Worm (Caenorhabditis elegans) whole organism, L4 larva: ENCODE data around the gene E02C12.11.
A peak's percentile ranks its signal among the peaks of the same experiment; 100 is the strongest.

Experiments used
- F26F4.8 ChIP-seq: fragments of 200-800 bp; sonication (Bioruptor generic); conservative IDR thresholded peaks from 2 replicates; pipeline ENCODE4 v1.3.6; 2022; ENCODE audit warnings: missing genetic modification characterization, missing compliant biosample characterization
- T20F7.1 ChIP-seq: fragments of 200-800 bp; sonication (Bioruptor generic); optimal IDR thresholded peaks from 2 replicates; lab custom pipeline; 2018; ENCODE audit warnings: mild to moderate bottlenecking, missing genetic modification characterization, missing compliant biosample characterization
- T26A8.4 ChIP-seq: fragments of 200-800 bp; sonication (Bioruptor generic); IDR thresholded peaks from 2 replicates; pipeline ENCODE4 v1.3.6; 2022; ENCODE audit warnings: missing genetic modification characterization, missing compliant biosample characterization
- aha-1 ChIP-seq: fragments of 150-350 bp; peaks from one replicate; lab custom pipeline; 2014; ENCODE audit warnings: missing biosample characterization, missing genetic modification characterization
- ceh-20 ChIP-seq: fragments of 200-800 bp; sonication (Bioruptor generic); IDR thresholded peaks from 2 replicates; pipeline ENCODE4 v1.3.6; 2022; ENCODE audit warnings: missing genetic modification reagents, missing genetic modification characterization, missing compliant biosample characterization
- ceh-44 ChIP-seq: fragments of 200-800 bp; sonication (Bioruptor generic); IDR thresholded peaks from 2 replicates; pipeline ENCODE4 v1.3.6; 2022; ENCODE audit warnings: missing genetic modification reagents, missing genetic modification characterization, missing compliant biosample characterization
- daf-16 ChIP-seq, 3 experiments: sonication (generic microtip); optimal IDR thresholded peaks; 2 replicates each; lab custom pipeline; 2016 to 2017; ENCODE audit warnings: missing genetic modification characterization in 3 of 3, missing genetic modification reagents in 3 of 3, mild to moderate bottlenecking in 2 of 3, missing compliant biosample characterization in 2 of 3, missing biosample characterization in 1 of 3, moderate library complexity in 1 of 3
- daf-19 ChIP-seq: fragments of 200-800 bp; sonication (Bioruptor generic); conservative IDR thresholded peaks from 2 replicates; pipeline ENCODE4 v1.3.6; 2022; ENCODE audit warnings: missing genetic modification characterization, missing compliant biosample characterization
- dmd-6 ChIP-seq: fragments of 200-800 bp; sonication (Bioruptor generic); IDR thresholded peaks from 2 replicates; pipeline ENCODE4 v1.3.6; 2022; ENCODE audit warnings: missing genetic modification reagents, missing genetic modification characterization, missing compliant biosample characterization
- dve-1 ChIP-seq: sonication (generic microtip); optimal IDR thresholded peaks from 2 replicates; lab custom pipeline; 2017; ENCODE audit warnings: antibody characterized with exemption, mild to moderate bottlenecking, missing genetic modification characterization, missing compliant biosample characterization; ENCODE audit not compliant: insufficient read depth
- hif-1 ChIP-seq, 2 experiments: sonication (generic microtip); optimal IDR thresholded peaks; 2 replicates each; lab custom pipeline; 2016 to 2017; ENCODE audit warnings: missing compliant biosample characterization in 2 of 2, missing genetic modification characterization in 2 of 2, missing genetic modification reagents in 2 of 2, missing genotype in 2 of 2, mild to moderate bottlenecking in 1 of 2
- hlh-11 ChIP-seq: fragments of 200-800 bp; sonication (Bioruptor generic); optimal IDR thresholded peaks from 2 replicates; lab custom pipeline; 2018; ENCODE audit warnings: mild to moderate bottlenecking, missing genetic modification characterization, missing compliant biosample characterization
- hlh-30 ChIP-seq: sonication (generic microtip); optimal IDR thresholded peaks from 2 replicates; lab custom pipeline; 2017; ENCODE audit warnings: antibody characterized with exemption, mild to moderate bottlenecking, missing genetic modification characterization, missing compliant biosample characterization; ENCODE audit not compliant: insufficient read depth
- jun-1 ChIP-seq: fragments of 150-350 bp; optimal IDR thresholded peaks from 2 replicates; lab custom pipeline; 2014; ENCODE audit warnings: missing biosample characterization, missing genetic modification reagents, missing genetic modification characterization
- lim-7 ChIP-seq: fragments of 200-800 bp; sonication (Bioruptor generic); IDR thresholded peaks from 2 replicates; pipeline ENCODE4 v1.3.6; 2022; ENCODE audit warnings: missing genetic modification characterization, missing compliant biosample characterization
- lir-3 ChIP-seq: sonication (generic microtip); optimal IDR thresholded peaks from 2 replicates; lab custom pipeline; 2016; ENCODE audit warnings: mild to moderate bottlenecking, missing genetic modification characterization, missing compliant biosample characterization
- mdl-1 ChIP-seq, 2 experiments: fragments of 150-350 bp in 1 of 2; sonication (generic microtip) in 1 of 2; optimal IDR thresholded peaks; 2 replicates each; lab custom pipeline; 2014 to 2017; ENCODE audit warnings: missing biosample characterization in 2 of 2, missing genetic modification characterization in 2 of 2
- mdt-29 ChIP-seq: fragments of 200-800 bp; sonication (Bioruptor generic); IDR thresholded peaks from 2 replicates; pipeline ENCODE4 v1.3.6; 2022; ENCODE audit warnings: missing genetic modification reagents, missing genetic modification characterization, missing compliant biosample characterization
- mep-1 ChIP-seq: fragments of 150-350 bp; sonication (generic microtip); optimal IDR thresholded peaks from 3 replicates; lab custom pipeline; 2014; ENCODE audit warnings: missing biosample characterization, missing genetic modification characterization
- mes-2 ChIP-seq: sonication (generic microtip); optimal IDR thresholded peaks from 2 replicates; lab custom pipeline; 2016; ENCODE audit warnings: missing genotype, mild to moderate bottlenecking, missing genetic modification characterization, missing compliant biosample characterization; ENCODE audit not compliant: poor library complexity, severe bottlenecking
- nhr-102 ChIP-seq: sonication (generic microtip); optimal IDR thresholded peaks from 2 replicates; lab custom pipeline; 2016; ENCODE audit warnings: mild to moderate bottlenecking, missing genetic modification characterization, moderate library complexity, missing compliant biosample characterization
- nhr-237 ChIP-seq: sonication (generic microtip); optimal IDR thresholded peaks from 2 replicates; lab custom pipeline; 2017; ENCODE audit warnings: missing biosample characterization, missing genetic modification characterization
- nhr-25 ChIP-seq: sonication (generic microtip); optimal IDR thresholded peaks from 2 replicates; lab custom pipeline; 2017; ENCODE audit warnings: missing genetic modification characterization, mild to moderate bottlenecking, missing compliant biosample characterization, antibody characterized with exemption, moderate library complexity, borderline replicate concordance; ENCODE audit not compliant: insufficient read depth
- nhr-28 ChIP-seq: fragments of 150-350 bp; optimal IDR thresholded peaks from 2 replicates; lab custom pipeline; 2014; ENCODE audit warnings: missing biosample characterization, missing genetic modification characterization
- php-3 ChIP-seq: fragments of 200-800 bp; sonication (Bioruptor generic); IDR thresholded peaks from 2 replicates; pipeline ENCODE4 v1.3.6; 2022; ENCODE audit warnings: missing genetic modification reagents, missing genetic modification characterization, missing compliant biosample characterization
- tra-1 ChIP-seq: fragments of 200-800 bp; sonication (Bioruptor generic); IDR thresholded peaks from 2 replicates; pipeline ENCODE4 v1.3.6; 2022; ENCODE audit warnings: missing genetic modification reagents, missing genetic modification characterization, missing compliant biosample characterization
- unc-130 ChIP-seq: sonication (generic microtip); optimal IDR thresholded peaks from 2 replicates; lab custom pipeline; 2016; ENCODE audit warnings: missing genetic modification reagents, missing genetic modification characterization, missing compliant biosample characterization
- unc-62 ChIP-seq, 3 experiments: fragments of 150-350 bp in 1 of 3; sonication (generic microtip); optimal IDR thresholded peaks in 2 of 3; peaks in 1 of 3; 1 replicate in 1 of 3; 2 replicates in 2 of 3; lab custom pipeline; 2014 to 2017; ENCODE audit warnings: missing biosample characterization in 3 of 3, missing genetic modification characterization in 3 of 3, missing genetic modification reagents in 3 of 3, missing genotype in 1 of 3
- zag-1 ChIP-seq: fragments of 150-350 bp; optimal IDR thresholded peaks from 2 replicates; lab custom pipeline; 2014; ENCODE audit warnings: missing biosample characterization, missing genetic modification characterization
- ztf-7 ChIP-seq: fragments of 150-350 bp; optimal IDR thresholded peaks from 2 replicates; lab custom pipeline; 2014; ENCODE audit warnings: missing biosample characterization, missing genetic modification characterization

The E02C12.11 gene

DNA sequence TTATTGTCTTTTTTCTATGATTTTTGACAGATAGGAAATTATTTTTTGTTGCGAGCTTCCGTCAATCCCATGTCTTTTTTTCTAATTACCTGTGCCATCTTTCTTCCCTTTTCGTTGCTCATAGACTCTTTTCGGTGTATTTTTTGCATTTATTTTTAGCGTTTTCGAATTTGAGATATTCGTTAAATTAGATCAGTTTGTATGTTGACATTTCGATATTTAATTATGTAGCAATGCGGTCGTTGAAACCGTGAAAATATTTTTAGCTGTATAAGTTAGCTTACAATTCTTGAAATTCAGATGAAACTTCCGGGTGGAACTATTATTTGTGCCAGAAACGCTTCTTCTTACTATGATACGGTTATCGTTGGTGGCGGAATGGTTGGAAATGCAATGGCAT lies 43.2 kb downstream of the E02C12.11 start, which contains the start of gene coq-6:
TSS of gene coq-6 (plus strand) at position 301 of the 400 bp plus-strand sequence.
- TF ChIP-seq aha-1 (tag; lab: Kevin White, UChicago): peak; percentile 69
- TF ChIP-seq php-3 (GFP tag; lab: Robert Waterston, UW): no peak
- no peak for TF ChIP-seq nhr-237 (tag; lab: Kevin White, UChicago)
- no peak for TF ChIP-seq mdt-29 (GFP tag; lab: Robert Waterston, UW)
- TF ChIP-seq, all 104 proteins: peak for 1

DNA sequence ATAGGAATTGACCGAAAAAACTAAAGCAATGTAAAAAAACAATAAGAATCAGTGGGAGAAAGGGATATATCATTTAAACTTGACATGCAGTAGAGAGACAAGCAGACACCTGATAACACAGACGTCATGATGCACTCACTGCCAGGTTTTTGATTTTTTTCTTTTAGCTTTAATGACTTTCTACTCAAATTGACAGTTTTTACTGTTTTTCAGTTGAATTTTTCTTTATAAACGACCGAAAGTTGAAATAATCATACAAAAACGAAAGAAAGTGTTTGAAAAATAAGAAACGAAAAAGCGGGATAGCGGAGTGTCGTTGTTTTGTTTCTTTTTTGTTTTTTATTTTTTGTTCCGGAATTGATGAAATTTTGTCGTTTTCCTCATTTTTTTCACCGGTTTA lies 45.5 kb downstream of the E02C12.11 start, which contains the start of gene ucp-4:
TSS of gene ucp-4 (plus strand) at position 83 of the 400 bp plus-strand sequence.
- TF ChIP-seq nhr-102 (no peak), nhr-28 (peak; percentile 4), hlh-11 (tag; lab: Kevin White, UChicago) (peak; percentile 29), dve-1 (tag; lab: Kevin White, UChicago) (peak; percentile 8), hif-1 (tag; optimal IDR thresholded peaks at IDR 0.05; lab: Kevin White, UChicago) (no peak), dmd-6 (peak; percentile 75), F26F4.8 (GFP tag; lab: Robert Waterston, UW) (no peak), ztf-7 (tag; lab: Kevin White, UChicago) (no peak), jun-1 (tag; lab: Kevin White, UChicago) (no peak), lir-3 (tag; lab: Kevin White, UChicago) (no peak), daf-16 (GFP tag; optimal IDR thresholded peaks at IDR 0.05; lab: Kevin White, UChicago) (no peak), daf-16 (tag; optimal IDR thresholded peaks at IDR 0.05; lab: Kevin White, UChicago) (peak; percentile 20), daf-19 (GFP tag; lab: Robert Waterston, UW) (no peak), T20F7.1 (GFP tag; lab: Kevin White, UChicago) (peak; percentile 85), ceh-20 (GFP tag; lab: Robert Waterston, UW) (peak; percentile 62; the same call in 1 of the 2 replicates), hlh-30 (peak; percentile 14), zag-1 (tag; lab: Kevin White, UChicago) (no peak), tra-1 (0 out of 2 replicates have a peak, but pooled peaks have one; percentile 35), T26A8.4 (GFP tag; lab: Robert Waterston, UW) (no peak), unc-62 (GFP tag; optimal IDR thresholded peaks at IDR 0.05 in 1 of 2; lab: Kevin White, UChicago) (peak in 1 of 2 experiments; percentile 30), unc-62 (tag; optimal IDR thresholded peaks at IDR 0.05; lab: Kevin White, UChicago) (no peak), nhr-25 (tag; lab: Kevin White, UChicago) (no peak)
- TF ChIP-seq, all 104 proteins: peak for 10

DNA sequence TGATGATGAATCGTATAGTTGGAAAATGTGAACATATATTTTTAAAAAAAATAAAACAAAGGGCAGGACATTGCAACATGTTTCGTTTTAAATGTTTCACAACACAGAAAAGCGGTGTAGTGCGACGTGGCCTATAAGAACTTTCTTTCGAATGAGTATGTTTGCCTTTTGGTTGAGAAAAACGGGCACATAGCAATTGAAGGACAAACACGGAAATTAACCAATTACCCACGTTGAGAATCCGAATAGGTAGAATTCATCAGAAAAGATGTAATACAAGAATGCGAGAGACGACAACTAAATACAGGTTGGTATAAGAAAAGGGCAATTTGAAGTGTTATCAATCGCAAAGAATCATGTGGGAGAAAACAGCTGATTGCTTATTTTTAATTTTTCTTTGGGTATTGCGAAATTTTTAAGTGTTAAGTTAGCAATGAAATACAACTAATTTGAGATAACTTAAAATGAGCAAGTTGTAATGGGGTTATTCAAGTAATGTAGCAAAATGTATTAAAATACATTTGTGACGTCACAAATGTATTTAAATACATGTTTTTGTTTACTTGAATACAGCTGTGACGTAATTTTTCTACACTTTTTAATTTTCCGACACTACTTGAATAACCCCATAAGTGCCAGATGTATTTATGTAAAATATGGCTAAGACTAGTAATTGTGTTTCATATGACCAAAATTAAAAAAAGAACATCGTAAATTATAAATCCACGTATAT lies 46.2 kb downstream of the E02C12.11 start, which contains the start of gene acl-14:
TSS of gene acl-14 (minus strand) at position 316 of the 733 bp plus-strand sequence.
- TF ChIP-seq unc-130 (no peak), ceh-44 (no peak), daf-16 (GFP tag; optimal IDR thresholded peaks at IDR 0.05; lab: Kevin White, UChicago) (no peak), daf-16 (tag; optimal IDR thresholded peaks at IDR 0.05; lab: Kevin White, UChicago) (peak; percentile 34), nhr-28 (peak; percentile 64), mep-1 (peak; percentile 13), mes-2 (peak; percentile 28), lim-7 (no peak), aha-1 (tag; lab: Kevin White, UChicago) (peak; percentile 82), unc-62 (GFP tag; optimal IDR thresholded peaks at IDR 0.05 in 1 of 2; lab: Kevin White, UChicago) (peak in 1 of 2 experiments; percentile 36), unc-62 (tag; optimal IDR thresholded peaks at IDR 0.05; lab: Kevin White, UChicago) (no peak), hlh-30 (peak; percentile 30), mdl-1 (tag; optimal IDR thresholded peaks at IDR 0.05; lab: Kevin White, UChicago) (peak in 1 of 2 experiments; percentile 10), dmd-6 (peak; percentile 31; the same call in 1 of the 2 replicates)
